Worm (Caenorhabditis elegans) whole organism, mixed stage, embryonic: ENCODE measurements around the gene F23A7.3.

Experiments
- M03D4.4 ChIP-seq: sonication (generic microtip); optimal IDR thresholded peaks from 2 replicates; lab custom pipeline; 2017; ENCODE audit warnings: mild to moderate bottlenecking, missing genetic modification characterization, missing compliant biosample characterization
- blmp-1 ChIP-seq: fragments of 150-350 bp; optimal IDR thresholded peaks from 2 replicates; lab custom pipeline; 2014; ENCODE audit warnings: missing biosample characterization, missing genetic modification characterization
- ceh-39 ChIP-seq: fragments of 150-350 bp; optimal IDR thresholded peaks from 2 replicates; lab custom pipeline; 2014; ENCODE audit warnings: missing biosample characterization, missing genetic modification characterization
- ceh-43 ChIP-seq: fragments of 200-800 bp; sonication (Bioruptor generic); optimal IDR thresholded peaks from 2 replicates; lab custom pipeline; 2018; ENCODE audit warnings: mild to moderate bottlenecking, missing genetic modification characterization, moderate library complexity, missing compliant biosample characterization
- ceh-83 ChIP-seq: fragments of 200-800 bp; sonication (Bioruptor generic); optimal IDR thresholded peaks from 2 replicates; lab custom pipeline; 2018; ENCODE audit warnings: mild to moderate bottlenecking, missing genetic modification characterization, missing compliant biosample characterization
- ces-1 ChIP-seq: fragments of 150-350 bp; optimal IDR thresholded peaks from 2 replicates; lab custom pipeline; 2014; ENCODE audit warnings: missing biosample characterization, missing genetic modification reagents, missing genetic modification characterization
- cnd-1 ChIP-seq: fragments of 200-800 bp; sonication (Bioruptor generic); optimal IDR thresholded peaks from 2 replicates; lab custom pipeline; 2018; ENCODE audit warnings: mild to moderate bottlenecking, missing genetic modification characterization, missing compliant biosample characterization
- drap-1 ChIP-seq: fragments of 200-800 bp; sonication (Bioruptor generic); optimal IDR thresholded peaks from 3 replicates; lab custom pipeline; 2018; ENCODE audit warnings: mild to moderate bottlenecking, missing genetic modification characterization, missing compliant biosample characterization
- elt-1 ChIP-seq: sonication (generic microtip); optimal IDR thresholded peaks from 2 replicates; lab custom pipeline; 2017; ENCODE audit warnings: missing genetic modification characterization, mild to moderate bottlenecking, missing compliant biosample characterization, antibody characterized with exemption, moderate library complexity, borderline replicate concordance; ENCODE audit not compliant: insufficient read depth
- elt-3 ChIP-seq: fragments of 150-350 bp; optimal IDR thresholded peaks from 2 replicates; lab custom pipeline; 2014; ENCODE audit warnings: missing biosample characterization, missing genetic modification characterization
- flh-1 ChIP-seq: fragments of 200-800 bp; sonication (Bioruptor generic); optimal IDR thresholded peaks from 2 replicates; lab custom pipeline; 2018; ENCODE audit warnings: mild to moderate bottlenecking, missing genetic modification characterization, moderate library complexity, missing compliant biosample characterization
- ham-2 ChIP-seq: fragments of 200-800 bp; sonication (Bioruptor generic); optimal IDR thresholded peaks from 2 replicates; lab custom pipeline; 2018; ENCODE audit warnings: mild to moderate bottlenecking, missing genetic modification characterization, missing compliant biosample characterization
- hlh-1 ChIP-seq: fragments of 150-350 bp; optimal IDR thresholded peaks from 2 replicates; lab custom pipeline; 2014; ENCODE audit warnings: missing biosample characterization, missing genetic modification reagents, missing genetic modification characterization
- lin-32 ChIP-seq: fragments of 200-800 bp; sonication (Bioruptor generic); optimal IDR thresholded peaks from 2 replicates; lab custom pipeline; 2018; ENCODE audit warnings: mild to moderate bottlenecking, missing genetic modification characterization, missing compliant biosample characterization
- lsy-2 ChIP-seq: fragments of 150-350 bp; optimal IDR thresholded peaks from 2 replicates; lab custom pipeline; 2014; ENCODE audit warnings: missing biosample characterization, missing genetic modification characterization
- mab-5 ChIP-seq: fragments of 150-350 bp; optimal IDR thresholded peaks from 2 replicates; lab custom pipeline; 2014; ENCODE audit warnings: missing biosample characterization, missing genetic modification characterization
- mep-1 ChIP-seq: fragments of 150-350 bp; optimal IDR thresholded peaks from 2 replicates; lab custom pipeline; 2017; ENCODE audit warnings: missing biosample characterization, missing genetic modification reagents, missing genetic modification characterization, inconsistent platforms
- mls-2 ChIP-seq: sonication (generic microtip); optimal IDR thresholded peaks from 2 replicates; lab custom pipeline; 2016; ENCODE audit warnings: mild to moderate bottlenecking, missing genetic modification characterization, moderate library complexity, missing compliant biosample characterization
- nhr-12 ChIP-seq: fragments of 150-350 bp; optimal IDR thresholded peaks from 2 replicates; lab custom pipeline; 2014; ENCODE audit warnings: missing biosample characterization, missing genetic modification characterization
- nhr-2 ChIP-seq: fragments of 150-350 bp; optimal IDR thresholded peaks from 2 replicates; lab custom pipeline; 2014; ENCODE audit warnings: missing biosample characterization, missing genetic modification characterization
- nhr-237 ChIP-seq: fragments of 150-350 bp; optimal IDR thresholded peaks from 2 replicates; lab custom pipeline; 2014; ENCODE audit warnings: missing biosample characterization, missing genetic modification characterization
- nhr-28 ChIP-seq: fragments of 150-350 bp; optimal IDR thresholded peaks from 2 replicates; lab custom pipeline; 2014; ENCODE audit warnings: missing biosample characterization, missing genetic modification characterization
- nhr-76 ChIP-seq: sonication (generic microtip); optimal IDR thresholded peaks from 2 replicates; lab custom pipeline; 2017; ENCODE audit warnings: missing biosample characterization, missing genetic modification characterization
- pha-4 ChIP-seq: fragments of 150-350 bp; optimal IDR thresholded peaks from 2 replicates; lab custom pipeline; 2018; ENCODE audit warnings: missing biosample characterization, missing genetic modification reagents, missing genetic modification characterization
- sem-2 ChIP-seq: fragments of 200-800 bp; sonication (Bioruptor generic); optimal IDR thresholded peaks from 2 replicates; lab custom pipeline; 2018; ENCODE audit warnings: mild to moderate bottlenecking, missing genetic modification characterization, missing compliant biosample characterization
- snpc-4 ChIP-seq: fragments of 150-350 bp; optimal IDR thresholded peaks from 2 replicates; lab custom pipeline; 2014; ENCODE audit warnings: missing biosample characterization, missing genetic modification characterization
- sptf-1 ChIP-seq: sonication (generic microtip); optimal IDR thresholded peaks from 2 replicates; lab custom pipeline; 2017; ENCODE audit warnings: mild to moderate bottlenecking, missing genetic modification characterization, moderate library complexity, missing compliant biosample characterization
- tbx-8 ChIP-seq: fragments of 200-800 bp; sonication (Bioruptor generic); optimal IDR thresholded peaks from 2 replicates; lab custom pipeline; 2018; ENCODE audit warnings: mild to moderate bottlenecking, missing genetic modification characterization, moderate library complexity, missing compliant biosample characterization
- unc-120 ChIP-seq: sonication (generic microtip); optimal IDR thresholded peaks from 2 replicates; lab custom pipeline; 2017; ENCODE audit warnings: missing genetic modification characterization, missing compliant biosample characterization; ENCODE audit not compliant: poor library complexity, severe bottlenecking
- unc-62 ChIP-seq: fragments of 150-350 bp; optimal IDR thresholded peaks from 2 replicates; lab custom pipeline; 2014; ENCODE audit warnings: missing biosample characterization, missing genetic modification reagents, missing genetic modification characterization
- zip-8 ChIP-seq: fragments of 150-350 bp; optimal IDR thresholded peaks from 2 replicates; lab custom pipeline; 2014; ENCODE audit warnings: missing biosample characterization, missing genetic modification characterization
- ztf-11 ChIP-seq: fragments of 150-350 bp; optimal IDR thresholded peaks from 2 replicates; lab custom pipeline; 2014; ENCODE audit warnings: missing biosample characterization, missing genetic modification characterization

The F23A7.3 gene

ce11 chrX:16243129-16243528, 23.3 kb downstream of the F23A7.3 start:
- TF ChIP-seq cnd-1 (tag; lab: Kevin White, UChicago) (no peak), ham-2 (GFP tag; lab: Kevin White, UChicago) (no peak), unc-120 (tag; lab: Kevin White, UChicago) (no peak), nhr-2 (tag; lab: Kevin White, UChicago) (no peak), lin-32 (GFP tag; lab: Kevin White, UChicago) (no peak), flh-1 (GFP tag; lab: Kevin White, UChicago) (no peak), ztf-11 (no peak), unc-62 (GFP tag; lab: Kevin White, UChicago) (no peak), mep-1 (tag; lab: Kevin White, UChicago) (no peak), mab-5 (no peak), ceh-83 (GFP tag; lab: Kevin White, UChicago) (no peak), sem-2 (GFP tag; lab: Kevin White, UChicago) (no peak), nhr-76 (tag; lab: Kevin White, UChicago) (no peak), tbx-8 (GFP tag; lab: Kevin White, UChicago) (no peak), lsy-2 (tag; lab: Kevin White, UChicago) (no peak), nhr-237 (no peak)

ce11 chrX:16244764-16245244, 25.0 kb downstream of the F23A7.3 start, which contains the start of gene W10G6.1:
Gene W10G6.1 (plus strand): TSS chrX:16245194.
- TF ChIP-seq lin-32 (GFP tag; lab: Kevin White, UChicago) (no peak), mab-5 (no peak), elt-3 (tag; lab: Kevin White, UChicago) (no peak), nhr-28 (tag; lab: Kevin White, UChicago) (no peak), blmp-1 (tag; lab: Kevin White, UChicago) (no peak), ces-1 (no peak), M03D4.4 (tag; lab: Kevin White, UChicago) (no peak), unc-120 (tag; lab: Kevin White, UChicago) (no peak), ztf-11 (no peak), zip-8 (tag; lab: Kevin White, UChicago) (no peak), flh-1 (GFP tag; lab: Kevin White, UChicago) (no peak), pha-4 (tag; lab: Kevin White, UChicago) (no peak)

ce11 chrX:16250679-16251078, 30.9 kb downstream of the F23A7.3 start, which contains the start of gene W10G6.6:
Gene W10G6.6 (minus strand): TSS chrX:16250779.
- TF ChIP-seq sem-2 (GFP tag; lab: Kevin White, UChicago): no peak
- no peak for TF ChIP-seq sptf-1
- TF ChIP-seq mls-2 (tag; lab: Kevin White, UChicago): no peak
- no peak for TF ChIP-seq ceh-43 (GFP tag; lab: Kevin White, UChicago)
- TF ChIP-seq drap-1 (GFP tag; lab: Kevin White, UChicago): no peak
- no peak for TF ChIP-seq M03D4.4 (tag; lab: Kevin White, UChicago)
- TF ChIP-seq ztf-11: no peak
- no peak for TF ChIP-seq nhr-12 (tag; lab: Kevin White, UChicago)
- no peak for TF ChIP-seq ham-2 (GFP tag; lab: Kevin White, UChicago)
- TF ChIP-seq ceh-83 (GFP tag; lab: Kevin White, UChicago): no peak
- no peak for TF ChIP-seq cnd-1 (tag; lab: Kevin White, UChicago)
- TF ChIP-seq blmp-1 (tag; lab: Kevin White, UChicago): no peak

- TF ChIP-seq mep-1 (tag; lab: Kevin White, UChicago) (no peak), elt-1 (no peak), sptf-1 (no peak), nhr-2 (tag; lab: Kevin White, UChicago) (no peak), ztf-11 (no peak), unc-120 (tag; lab: Kevin White, UChicago) (no peak), mls-2 (tag; lab: Kevin White, UChicago) (no peak), ces-1 (no peak), drap-1 (GFP tag; lab: Kevin White, UChicago) (no peak), hlh-1 (no peak)
Observed at ce11 chrX:16258503-16258902, 38.7 kb downstream of the F23A7.3 start.

- no peak for TF ChIP-seq sptf-1
- no peak for TF ChIP-seq mls-2 (tag; lab: Kevin White, UChicago)
- no peak for TF ChIP-seq nhr-76 (tag; lab: Kevin White, UChicago)
- TF ChIP-seq lsy-2 (tag; lab: Kevin White, UChicago): no peak
- TF ChIP-seq sem-2 (GFP tag; lab: Kevin White, UChicago): no peak
- no peak for TF ChIP-seq mep-1 (tag; lab: Kevin White, UChicago)
- no peak for TF ChIP-seq ceh-39 (tag; lab: Kevin White, UChicago)
- no peak for TF ChIP-seq nhr-2 (tag; lab: Kevin White, UChicago)
- no peak for TF ChIP-seq snpc-4 (tag; lab: Kevin White, UChicago)
- TF ChIP-seq ceh-83 (GFP tag; lab: Kevin White, UChicago): no peak
- TF ChIP-seq zip-8 (tag; lab: Kevin White, UChicago): no peak
Observed at ce11 chrX:16260077-16260476, 40.3 kb downstream of the F23A7.3 start.
